Fruit fly (Drosophila melanogaster) whole organism, embryonic: ENCODE data around the gene Nmdar1.

Source experiments
- Adf1 ChIP-seq: fragments of 200-800 bp; sonication (Bioruptor generic); IDR thresholded peaks from 2 replicates; pipeline ENCODE4 v1.3.6; 2022; ENCODE audit warnings: missing biosample characterization, missing genetic modification characterization
- BEAF-32 ChIP-seq: fragments of 200-800 bp; sonication (Bioruptor generic); optimal IDR thresholded peaks from 3 replicates; lab custom pipeline; 2017; ENCODE audit warnings: missing biosample characterization, missing genetic modification characterization, mild to moderate bottlenecking, moderate library complexity, missing genetic modification reagents
- BtbVII ChIP-seq: fragments of 200-800 bp; sonication (Bioruptor generic); optimal IDR thresholded peaks from 3 replicates; lab custom pipeline; 2017; ENCODE audit warnings: missing biosample characterization, mild to moderate bottlenecking, missing genetic modification characterization
- CG10366 ChIP-seq: fragments of 200-800 bp; sonication (Bioruptor generic); IDR thresholded peaks from 2 replicates; pipeline ENCODE4 v1.3.6; 2022; ENCODE audit warnings: missing biosample characterization, missing genetic modification characterization
- CG11247 ChIP-seq: fragments of 200-800 bp; sonication (Bioruptor generic); IDR thresholded peaks from 2 replicates; pipeline ENCODE4 v1.3.6; 2022; ENCODE audit warnings: missing biosample characterization, missing genetic modification characterization
- CG14860 ChIP-seq: fragments of 200-800 bp; sonication (Bioruptor generic); IDR thresholded peaks from 3 replicates; pipeline ENCODE4 v1.3.6; 2022; ENCODE audit warnings: missing biosample characterization, missing genetic modification characterization; ENCODE audit not compliant: partially characterized antibody
- CG1529 ChIP-seq: fragments of 200-800 bp; sonication (Bioruptor generic); optimal IDR thresholded peaks from 3 replicates; lab custom pipeline; 2018; ENCODE audit warnings: missing biosample characterization, missing genetic modification characterization
- CG15601 ChIP-seq: fragments of 200-800 bp; sonication (Bioruptor generic); optimal IDR thresholded peaks from 3 replicates; lab custom pipeline; 2019; ENCODE audit warnings: missing biosample characterization, mild to moderate bottlenecking, missing genetic modification characterization, moderate library complexity
- CG15696 ChIP-seq: fragments of 200-800 bp; sonication (Bioruptor generic); optimal IDR thresholded peaks from 2 replicates; lab custom pipeline; 2019; ENCODE audit warnings: missing biosample characterization, mild to moderate bottlenecking, missing genetic modification characterization, moderate library complexity
- CG18764 ChIP-seq: fragments of 200-800 bp; sonication (Bioruptor generic); optimal IDR thresholded peaks from 3 replicates; lab custom pipeline; 2016; ENCODE audit warnings: missing biosample characterization, missing genetic modification characterization
- CG2129 ChIP-seq: fragments of 200-800 bp; sonication (Bioruptor generic); IDR thresholded peaks from 2 replicates; pipeline ENCODE4 v1.3.6; 2022; ENCODE audit warnings: missing biosample characterization, missing genetic modification characterization; ENCODE audit not compliant: partially characterized antibody
- CG30020 ChIP-seq: fragments of 200-800 bp; optimal IDR thresholded peaks from 2 replicates; lab custom pipeline; 2019; ENCODE audit warnings: missing biosample characterization, mild to moderate bottlenecking, missing genetic modification characterization, moderate library complexity
- CG31224 ChIP-seq: fragments of 200-800 bp; sonication (Bioruptor generic); IDR thresholded peaks from 2 replicates; pipeline ENCODE4 v1.3.6; 2022; ENCODE audit warnings: missing biosample characterization, missing genetic modification characterization
- CG34376 ChIP-seq: fragments of 200-800 bp; sonication (Bioruptor generic); optimal IDR thresholded peaks from 2 replicates; lab custom pipeline; 2018; ENCODE audit warnings: missing biosample characterization, mild to moderate bottlenecking, missing genetic modification characterization
- CG4707 ChIP-seq: fragments of 200-800 bp; sonication (Bioruptor generic); optimal IDR thresholded peaks from 2 replicates; lab custom pipeline; 2018; ENCODE audit warnings: missing biosample characterization, mild to moderate bottlenecking, missing genetic modification characterization, moderate library complexity
- CG6175 ChIP-seq: fragments of 200-800 bp; sonication (Bioruptor generic); IDR thresholded peaks from 3 replicates; pipeline ENCODE4 v1.3.6; 2022; ENCODE audit warnings: missing biosample characterization, missing genetic modification characterization
- CG6791 ChIP-seq: fragments of 200-800 bp; sonication (Bioruptor generic); IDR thresholded peaks from 3 replicates; pipeline ENCODE4 v1.3.6; 2022; ENCODE audit warnings: missing biosample characterization, missing genetic modification characterization; ENCODE audit not compliant: partially characterized antibody
- CHES-1-like ChIP-seq: fragments of 200-800 bp; sonication (Bioruptor generic); optimal IDR thresholded peaks from 2 replicates; lab custom pipeline; 2016; ENCODE audit warnings: missing biosample characterization, missing genetic modification characterization
- Deaf1 ChIP-seq: fragments of 200-800 bp; optimal IDR thresholded peaks from 3 replicates; lab custom pipeline; 2019; ENCODE audit warnings: missing biosample characterization, mild to moderate bottlenecking, missing genetic modification characterization, moderate library complexity
- Ets65A ChIP-seq: fragments of 200-800 bp; sonication (Bioruptor generic); peaks from one replicate; lab custom pipeline; 2016; ENCODE audit warnings: missing biosample characterization, missing genetic modification characterization
- Ets97D ChIP-seq: fragments of 200-800 bp; sonication (Bioruptor generic); optimal IDR thresholded peaks from 3 replicates; lab custom pipeline; 2016; ENCODE audit warnings: missing biosample characterization, missing genetic modification characterization
- Gug ChIP-seq: fragments of 200-800 bp; sonication (Bioruptor generic); IDR thresholded peaks from 4 replicates; pipeline ENCODE4 v1.3.6; 2022; ENCODE audit warnings: missing biosample characterization, missing genetic modification characterization
- HLH4C ChIP-seq: fragments of 200-800 bp; sonication (Bioruptor generic); IDR thresholded peaks from 3 replicates; pipeline ENCODE4 v1.3.6; 2022; ENCODE audit warnings: missing biosample characterization, missing genetic modification characterization; ENCODE audit not compliant: partially characterized antibody
- Hand ChIP-seq: fragments of 200-800 bp; sonication (Bioruptor generic); optimal IDR thresholded peaks from 2 replicates; lab custom pipeline; 2017; ENCODE audit warnings: mild to moderate bottlenecking, missing biosample characterization, missing genetic modification reagents, missing genetic modification characterization
- HmgD ChIP-seq: fragments of 200-800 bp; sonication (Bioruptor generic); optimal IDR thresholded peaks from 3 replicates; lab custom pipeline; 2016; ENCODE audit warnings: missing biosample characterization, missing genetic modification characterization
- Med ChIP-seq: fragments of 200-800 bp; sonication (Bioruptor generic); peaks from one replicate; lab custom pipeline; 2016; ENCODE audit warnings: missing biosample characterization, missing genetic modification characterization, mild to moderate bottlenecking, inconsistent platforms, moderate library complexity
- Nf-YC ChIP-seq: fragments of 200-800 bp; optimal IDR thresholded peaks from 3 replicates; lab custom pipeline; 2019; ENCODE audit warnings: missing biosample characterization, mild to moderate bottlenecking, missing genetic modification characterization, moderate library complexity
- Sox100B ChIP-seq: fragments of 200-800 bp; sonication (Bioruptor generic); optimal IDR thresholded peaks from 3 replicates; lab custom pipeline; 2018; ENCODE audit warnings: missing biosample characterization, mild to moderate bottlenecking, missing genetic modification characterization
- Usf ChIP-seq: fragments of 200-800 bp; sonication (Bioruptor generic); optimal IDR thresholded peaks from 2 replicates; lab custom pipeline; 2017; ENCODE audit warnings: missing genotype, missing biosample characterization, missing genetic modification characterization
- ash1 ChIP-seq: fragments of 200-800 bp; sonication (Bioruptor generic); optimal IDR thresholded peaks from 2 replicates; lab custom pipeline; 2018; ENCODE audit warnings: missing biosample characterization, mild to moderate bottlenecking, missing genetic modification characterization
- ato ChIP-seq: fragments of 200-800 bp; sonication (Bioruptor generic); IDR thresholded peaks from 2 replicates; pipeline ENCODE4 v1.3.6; 2022; ENCODE audit warnings: missing biosample characterization, missing genetic modification characterization; ENCODE audit not compliant: partially characterized antibody
- chif ChIP-seq, 2 experiments: fragments of 200-800 bp; sonication (Bioruptor generic); optimal IDR thresholded peaks; 3 replicates each; lab custom pipeline; 2016; ENCODE audit warnings: missing biosample characterization in 2 of 2, missing genetic modification characterization in 2 of 2
- chinmo ChIP-seq: fragments of 200-800 bp; sonication (Bioruptor generic); IDR thresholded peaks from 4 replicates; pipeline ENCODE4 v1.3.6; 2022; ENCODE audit warnings: missing biosample characterization, missing genetic modification characterization; ENCODE audit not compliant: partially characterized antibody
- croc ChIP-seq: fragments of 200-800 bp; sonication (Bioruptor generic); conservative IDR thresholded peaks from 3 replicates; pipeline ENCODE4 v1.3.6; 2022; ENCODE audit warnings: missing biosample characterization, missing genetic modification characterization
- crp ChIP-seq, 2 experiments: fragments of 200-800 bp; sonication (Bioruptor generic); optimal IDR thresholded peaks; 2 replicates in 1 of 2; 3 replicates in 1 of 2; lab custom pipeline; 2017; ENCODE audit warnings: missing biosample characterization in 2 of 2, missing genetic modification characterization in 2 of 2, mild to moderate bottlenecking in 1 of 2, moderate library complexity in 1 of 2
- da ChIP-seq: fragments of 200-800 bp; sonication (Bioruptor generic); optimal IDR thresholded peaks from 2 replicates; lab custom pipeline; 2016; ENCODE audit warnings: missing biosample characterization, missing genetic modification characterization
- dysf ChIP-seq: fragments of 200-800 bp; sonication (Bioruptor generic); IDR thresholded peaks from 3 replicates; pipeline ENCODE4 v1.3.6; 2022; ENCODE audit warnings: missing biosample characterization, missing genetic modification characterization
- exex ChIP-seq: fragments of 200-800 bp; sonication (Bioruptor generic); optimal IDR thresholded peaks from 4 replicates; lab custom pipeline; 2018; ENCODE audit warnings: missing biosample characterization, mild to moderate bottlenecking, missing genetic modification characterization, moderate library complexity
- gfzf ChIP-seq: fragments of 200-800 bp; sonication (Bioruptor generic); optimal IDR thresholded peaks from 2 replicates; lab custom pipeline; 2016; ENCODE audit warnings: missing biosample characterization, mild to moderate bottlenecking, missing genetic modification characterization, moderate library complexity
- grau ChIP-seq: fragments of 200-800 bp; optimal IDR thresholded peaks from 3 replicates; lab custom pipeline; 2019; ENCODE audit warnings: missing biosample characterization, mild to moderate bottlenecking, missing genetic modification characterization, moderate library complexity
- gsb-n ChIP-seq: fragments of 200-800 bp; sonication (Bioruptor generic); optimal IDR thresholded peaks from 3 replicates; lab custom pipeline; 2018; ENCODE audit warnings: missing biosample characterization, mild to moderate bottlenecking, missing genetic modification characterization
- knrl ChIP-seq: fragments of 200-800 bp; sonication (Bioruptor generic); IDR thresholded peaks from 3 replicates; pipeline ENCODE4 v1.3.6; 2022; ENCODE audit warnings: missing biosample characterization, missing genetic modification characterization; ENCODE audit not compliant: partially characterized antibody
- pan ChIP-seq, 4 experiments: fragments of >200 bp in 3 of 4; fragments of 200-800 bp in 1 of 4; sonication (Bioruptor generic) in 1 of 4; optimal IDR thresholded peaks in 3 of 4; IDR thresholded peaks in 1 of 4; 2 replicates each; pipeline versions ENCODE4 v1.3.6 to Lab custom; 2017 to 2022; ENCODE audit warnings: missing biosample characterization in 2 of 4, missing genetic modification characterization in 2 of 4, mixed read lengths in 1 of 4
- peb ChIP-seq: fragments of 200-800 bp; sonication (Bioruptor generic); IDR thresholded peaks from 2 replicates; pipeline ENCODE4 v1.3.6; 2022; ENCODE audit warnings: missing biosample characterization, missing genetic modification characterization
- sna ChIP-seq: fragments of 200-800 bp; sonication (Bioruptor generic); IDR thresholded peaks from 2 replicates; pipeline ENCODE4 v1.3.6; 2022; ENCODE audit warnings: missing biosample characterization, missing genetic modification characterization; ENCODE audit not compliant: partially characterized antibody
- wek ChIP-seq: fragments of 200-800 bp; sonication (Bioruptor generic); optimal IDR thresholded peaks from 3 replicates; lab custom pipeline; 2018; ENCODE audit warnings: missing biosample characterization, mild to moderate bottlenecking, missing genetic modification characterization, moderate library complexity
- z ChIP-seq: fragments of 200-800 bp; sonication (Bioruptor generic); IDR thresholded peaks from 3 replicates; pipeline ENCODE4 v1.3.6; 2022; ENCODE audit warnings: missing biosample characterization, missing genetic modification characterization

Gene Nmdar1

dm6 chr3R:5463199-5463949 is 59.8 kb downstream of the Nmdar1 start (continued):
- TF ChIP-seq chinmo (peak; percentile 70; the same call in 1 of the 4 replicates), ash1 (GFP tag; lab: Kevin White, UChicago) (no peak), CHES-1-like (GFP tag; lab: Kevin White, UChicago) (peak; percentile 3), HLH4C (GFP tag; lab: Robert Waterston, UW) (no peak), CG15696 (tag; lab: Kevin White, UChicago) (no peak), Deaf1 (tag; lab: Kevin White, UChicago) (no peak), BtbVII (GFP tag; lab: Kevin White, UChicago) (no peak), CG6791 (GFP tag; lab: Robert Waterston, UW) (peak; percentile 66; the same call in 2 of the 3 replicates), grau (tag; lab: Kevin White, UChicago) (no peak), Nf-YC (tag; lab: Kevin White, UChicago) (peak; percentile 26), pan (optimal IDR thresholded peaks at IDR 0.05; lab: Kevin White, UChicago) (no peak), pan (GFP tag; optimal IDR thresholded peaks at IDR 0.05 in 1 of 2, IDR thresholded peaks at IDR 0.05 in 1 of 2) (no peak), Adf1 (no peak), wek (no peak), Sox100B (GFP tag; lab: Kevin White, UChicago) (no peak), crp (GFP tag; optimal IDR thresholded peaks at IDR 0.05; lab: Kevin White, UChicago) (peak; percentile 67 to 94), Gug (GFP tag; lab: Robert Waterston, UW) (no peak), Ets65A (no peak), z (GFP tag; lab: Robert Waterston, UW) (no peak), BEAF-32 (GFP tag; lab: Kevin White, UChicago) (peak; percentile 34), Ets97D (peak; percentile 47), CG31224 (GFP tag; lab: Robert Waterston, UW) (no peak), ato (GFP tag; lab: Robert Waterston, UW) (no peak), da (GFP tag; lab: Kevin White, UChicago) (no peak), croc (GFP tag; lab: Robert Waterston, UW) (no peak), CG1529 (GFP tag; lab: Kevin White, UChicago) (no peak), HmgD (no peak), sna (GFP tag; lab: Robert Waterston, UW) (0 out of 2 replicates have a peak, but pooled peaks have one; percentile 11), CG11247 (GFP tag; lab: Robert Waterston, UW) (no peak), CG30020 (tag; lab: Kevin White, UChicago) (peak; percentile 28), gfzf (GFP tag; lab: Kevin White, UChicago) (peak; percentile 86), CG15601 (tag; lab: Kevin White, UChicago) (no peak), chif (GFP tag; optimal IDR thresholded peaks at IDR 0.05; lab: Kevin White, UChicago) (no peak), gsb-n (tag; lab: Kevin White, UChicago) (no peak), CG10366 (GFP tag; lab: Robert Waterston, UW) (no peak), Med (GFP tag; lab: Kevin White, UChicago) (peak; percentile 45), Usf (no peak), knrl (GFP tag; lab: Robert Waterston, UW) (no peak), CG18764 (GFP tag; lab: Kevin White, UChicago) (no peak), CG2129 (GFP tag; lab: Robert Waterston, UW) (no peak), exex (tag; lab: Kevin White, UChicago) (no peak), peb (no peak), CG14860 (GFP tag; lab: Robert Waterston, UW) (0 out of 3 replicates have a peak, but pooled peaks have one; percentile 9), dysf (GFP tag; lab: Robert Waterston, UW) (no peak), CG34376 (GFP tag; lab: Kevin White, UChicago) (peak; percentile 58), CG6175 (GFP tag; lab: Robert Waterston, UW) (peak; percentile 82; the same call in 2 of the 3 replicates), Hand (GFP tag; lab: Kevin White, UChicago) (no peak), CG4707 (GFP tag; lab: Kevin White, UChicago) (no peak)
